Fruit fly (Drosophila melanogaster): ENCODE measurements around the gene Oseg5.

Gene Oseg5

DNA sequence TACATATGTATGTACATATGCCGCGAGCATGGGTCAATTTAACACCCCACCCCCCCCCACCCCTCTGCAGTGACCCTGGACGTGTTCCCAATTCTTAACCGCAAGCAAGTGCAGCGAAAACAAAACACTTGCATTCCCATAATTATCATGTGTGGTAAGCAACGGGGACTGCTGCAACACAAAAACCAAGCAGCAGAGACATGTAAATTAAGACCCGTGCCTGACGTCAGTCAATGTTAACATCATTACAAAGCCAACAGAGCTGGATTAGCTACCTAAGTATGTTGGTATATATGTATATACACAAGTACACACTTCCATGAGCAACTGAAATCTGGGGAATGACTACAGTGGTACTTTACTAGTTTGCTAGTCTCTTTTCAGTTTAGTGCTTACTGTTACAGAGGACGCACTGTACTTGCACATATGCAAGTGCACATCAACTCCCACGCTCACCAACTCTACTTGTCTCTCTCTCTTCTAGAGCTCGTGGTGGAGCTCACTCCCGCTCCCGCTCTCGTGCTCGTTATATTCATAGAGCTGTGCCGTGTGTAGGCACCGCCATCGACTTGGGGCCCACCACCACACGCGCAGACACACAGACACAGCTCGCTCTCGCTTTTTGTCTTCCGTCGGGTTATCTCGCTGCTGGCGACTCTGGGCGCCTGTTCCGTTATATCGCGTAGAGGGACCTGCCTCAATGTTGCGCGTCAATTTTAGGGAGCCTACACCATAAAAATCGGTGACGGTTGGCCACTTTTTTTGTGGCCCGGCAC lies 14.2 kb downstream of the Oseg5 start (continued):
- TF ChIP-seq Lpt (GFP tag; optimal IDR thresholded peaks at IDR 0.05) (peak; percentile 14), CG6276 (GFP tag; optimal IDR thresholded peaks at IDR 0.05) (peak; percentile 24), dsx (GFP tag; optimal IDR thresholded peaks at IDR 0.05; ENCODE audit: poor library complexity, severe bottlenecking) (peak; percentile 89), fkh (GFP tag; optimal IDR thresholded peaks at IDR 0.05) (no peak), Blimp-1 (GFP tag; optimal IDR thresholded peaks at IDR 0.05) (peak; percentile 40), Eip78C (GFP tag) (peak; percentile 73), achi (GFP tag; optimal IDR thresholded peaks at IDR 0.05) (no peak), Sox102F (GFP tag; optimal IDR thresholded peaks at IDR 0.05) (no peak), CG6808 (GFP tag; optimal IDR thresholded peaks at IDR 0.05) (peak; percentile 40), CG11294 (GFP tag; IDR thresholded peaks at IDR 0.05) (peak; percentile 59), pdm3 (GFP tag; optimal IDR thresholded peaks at IDR 0.05) (no peak), CG6792 (GFP tag; optimal IDR thresholded peaks at IDR 0.05) (no peak), CG11762 (GFP tag; optimal IDR thresholded peaks at IDR 0.05; ENCODE audit: insufficient read depth) (peak; percentile 37), net (GFP tag; optimal IDR thresholded peaks at IDR 0.05) (no peak), svp (GFP tag) (no peak), CG7368 (GFP tag; optimal IDR thresholded peaks at IDR 0.05) (peak; percentile 44), CG1621 (tag; optimal IDR thresholded peaks at IDR 0.05) (no peak), Eip93F (GFP tag; optimal IDR thresholded peaks at IDR 0.05) (peak; percentile 65), CG9139 (GFP tag; optimal IDR thresholded peaks at IDR 0.05) (no peak), CG11902 (GFP tag; optimal IDR thresholded peaks at IDR 0.05) (no peak), esn (GFP tag; optimal IDR thresholded peaks at IDR 0.05) (no peak), CG8119 (GFP tag; IDR thresholded peaks at IDR 0.05) (peak; percentile 76; the same call in 2 of the 3 replicates), fd85E (GFP tag; optimal IDR thresholded peaks at IDR 0.05) (peak; percentile 31), CG3919 (GFP tag; optimal IDR thresholded peaks at IDR 0.05) (no peak), spab (GFP tag; optimal IDR thresholded peaks at IDR 0.05) (peak; percentile 47), topi (GFP tag; optimal IDR thresholded peaks at IDR 0.05) (no peak), eg (GFP tag; IDR thresholded peaks at IDR 0.05) (peak; percentile 84), CG31627 (GFP tag; optimal IDR thresholded peaks at IDR 0.05) (no peak), Smox (GFP tag; optimal IDR thresholded peaks at IDR 0.05) (no peak), CG8632 (GFP tag; optimal IDR thresholded peaks at IDR 0.05) (no peak), Met (GFP tag; optimal IDR thresholded peaks at IDR 0.05) (no peak), CG6163 (GFP tag; IDR thresholded peaks at IDR 0.05) (no peak; the same call in 2 of the 3 replicates), Sox14 (GFP tag; optimal IDR thresholded peaks at IDR 0.05) (no peak), Ets96B (tag; optimal IDR thresholded peaks at IDR 0.05) (no peak), vri (GFP tag; optimal IDR thresholded peaks at IDR 0.05) (peak; percentile 17), CG10631 (GFP tag; optimal IDR thresholded peaks at IDR 0.05) (no peak)

DNA sequence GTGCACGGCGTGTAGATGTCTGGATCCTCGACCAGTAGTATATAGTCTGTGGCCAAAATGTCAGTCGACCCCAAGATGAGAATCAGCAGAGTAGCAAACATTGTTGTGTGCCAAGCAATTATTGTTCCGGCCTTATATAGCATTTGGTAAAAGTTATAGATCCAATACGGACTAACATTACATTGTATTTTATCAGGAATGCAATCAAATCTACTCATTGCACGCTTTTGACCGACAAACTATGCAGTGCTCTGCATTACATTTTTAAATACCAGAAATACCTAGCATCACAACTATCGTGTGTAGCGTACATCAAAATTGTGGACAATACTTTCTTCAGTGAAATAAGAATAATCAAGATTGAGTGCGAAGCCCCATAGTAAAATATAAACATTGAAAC lies 14.9 kb downstream of the Oseg5 start, which contains the start of gene CheB38c:
TSS of gene CheB38c (minus strand) at position 101 of the 400 bp plus-strand sequence.
- TF ChIP-seq dac (GFP tag; optimal IDR thresholded peaks at IDR 0.05) (no peak), CG10631 (GFP tag; optimal IDR thresholded peaks at IDR 0.05) (no peak), fd59A (GFP tag; optimal IDR thresholded peaks at IDR 0.05) (no peak), Eip78C (GFP tag) (peak; percentile 19), CG6808 (GFP tag; optimal IDR thresholded peaks at IDR 0.05) (no peak), Hr39 (GFP tag; optimal IDR thresholded peaks at IDR 0.05) (no peak), Ets21C (GFP tag; optimal IDR thresholded peaks at IDR 0.05) (no peak), CG4318 (GFP tag; optimal IDR thresholded peaks at IDR 0.05) (no peak), Smox (GFP tag; optimal IDR thresholded peaks at IDR 0.05) (no peak), Eip93F (GFP tag; optimal IDR thresholded peaks at IDR 0.05) (no peak), salr (GFP tag; optimal IDR thresholded peaks at IDR 0.05) (no peak), Met (GFP tag; optimal IDR thresholded peaks at IDR 0.05) (no peak), CG8632 (GFP tag; optimal IDR thresholded peaks at IDR 0.05) (no peak), dsx (GFP tag; optimal IDR thresholded peaks at IDR 0.05; ENCODE audit: poor library complexity, severe bottlenecking) (peak; percentile 35), net (GFP tag; optimal IDR thresholded peaks at IDR 0.05) (no peak), CG7368 (GFP tag; optimal IDR thresholded peaks at IDR 0.05) (no peak), Sox14 (GFP tag; optimal IDR thresholded peaks at IDR 0.05) (no peak), ss (GFP tag; optimal IDR thresholded peaks at IDR 0.05) (no peak)

All from whole organism, prepupa.